Fruit fly (Drosophila melanogaster) whole organism, embryonic: ENCODE results near the gene CG10068.

Experiments used
- CG1024 ChIP-seq: fragments of 200-800 bp; sonication (Bioruptor generic); IDR thresholded peaks from 2 replicates; pipeline ENCODE4 v1.3.6; 2022; ENCODE audit warnings: missing biosample characterization, missing genetic modification characterization
- CG10366 ChIP-seq: fragments of 200-800 bp; sonication (Bioruptor generic); IDR thresholded peaks from 2 replicates; pipeline ENCODE4 v1.3.6; 2022; ENCODE audit warnings: missing biosample characterization, missing genetic modification characterization
- CG10543 ChIP-seq: fragments of 200-800 bp; sonication (Bioruptor generic); optimal IDR thresholded peaks from 3 replicates; lab custom pipeline; 2017; ENCODE audit warnings: missing biosample characterization, mild to moderate bottlenecking, missing genetic modification characterization, moderate library complexity
- CG11696 ChIP-seq: fragments of 200-800 bp; sonication (Bioruptor generic); IDR thresholded peaks from 2 replicates; pipeline ENCODE4 v1.3.6; 2022; ENCODE audit warnings: missing biosample characterization, missing genetic modification characterization
- CG11723 ChIP-seq: fragments of 200-800 bp; sonication (Bioruptor generic); optimal IDR thresholded peaks from 2 replicates; lab custom pipeline; 2017; ENCODE audit warnings: missing biosample characterization, mild to moderate bottlenecking, missing genetic modification characterization
- CG12219 ChIP-seq: fragments of 200-800 bp; sonication (Bioruptor generic); optimal IDR thresholded peaks from 3 replicates; lab custom pipeline; 2018; ENCODE audit warnings: missing biosample characterization, mild to moderate bottlenecking, missing genetic modification characterization
- CG12391 ChIP-seq: fragments of 200-800 bp; sonication (Bioruptor generic); optimal IDR thresholded peaks from 3 replicates; lab custom pipeline; 2018; ENCODE audit warnings: missing biosample characterization, mild to moderate bottlenecking, missing genetic modification characterization, moderate library complexity
- CG12769 ChIP-seq: fragments of 200-800 bp; sonication (Bioruptor generic); optimal IDR thresholded peaks from 2 replicates; lab custom pipeline; 2019; ENCODE audit warnings: missing biosample characterization, mild to moderate bottlenecking, missing genetic modification characterization, moderate library complexity
- CG13424 ChIP-seq: fragments of 200-800 bp; sonication (Bioruptor generic); optimal IDR thresholded peaks from 2 replicates; lab custom pipeline; 2019; ENCODE audit warnings: missing biosample characterization, mild to moderate bottlenecking, missing genetic modification characterization, moderate library complexity
- CG15601 ChIP-seq: fragments of 200-800 bp; sonication (Bioruptor generic); optimal IDR thresholded peaks from 3 replicates; lab custom pipeline; 2019; ENCODE audit warnings: missing biosample characterization, mild to moderate bottlenecking, missing genetic modification characterization, moderate library complexity
- CG18599 ChIP-seq: fragments of 200-800 bp; sonication (Bioruptor generic); optimal IDR thresholded peaks from 3 replicates; lab custom pipeline; 2017; ENCODE audit warnings: missing biosample characterization, missing genetic modification characterization, mild to moderate bottlenecking, moderate library complexity, missing genetic modification reagents
- CG33557 ChIP-seq: fragments of 200-800 bp; sonication (Bioruptor generic); optimal IDR thresholded peaks from 2 replicates; lab custom pipeline; 2019; ENCODE audit warnings: missing biosample characterization, mild to moderate bottlenecking, missing genetic modification characterization, moderate library complexity
- CG3726 ChIP-seq: fragments of 200-800 bp; sonication (Bioruptor generic); IDR thresholded peaks from 3 replicates; pipeline ENCODE4, ENCODE4 v1.3.6; 2022; ENCODE audit warnings: missing biosample characterization, missing genetic modification characterization
- CG4328 ChIP-seq: fragments of 200-800 bp; sonication (Bioruptor generic); optimal IDR thresholded peaks from 3 replicates; lab custom pipeline; 2017; ENCODE audit warnings: missing biosample characterization, missing genetic modification reagents, missing genetic modification characterization
- CG7745 ChIP-seq: fragments of 200-800 bp; sonication (Bioruptor generic); optimal IDR thresholded peaks from 2 replicates; lab custom pipeline; 2018; ENCODE audit warnings: missing biosample characterization, mild to moderate bottlenecking, missing genetic modification characterization, moderate library complexity
- CrebB ChIP-seq: fragments of 200-800 bp; sonication (Bioruptor generic); optimal IDR thresholded peaks from 3 replicates; lab custom pipeline; 2018; ENCODE audit warnings: missing biosample characterization, mild to moderate bottlenecking, missing genetic modification characterization
- Deaf1 ChIP-seq: fragments of 200-800 bp; optimal IDR thresholded peaks from 3 replicates; lab custom pipeline; 2019; ENCODE audit warnings: missing biosample characterization, mild to moderate bottlenecking, missing genetic modification characterization, moderate library complexity
- Doc2 ChIP-seq: fragments of 200-800 bp; sonication (Bioruptor generic); IDR thresholded peaks from 2 replicates; pipeline ENCODE4 v1.3.6; 2022; ENCODE audit warnings: missing biosample characterization, missing genetic modification characterization
- Ets65A ChIP-seq: fragments of 200-800 bp; sonication (Bioruptor generic); peaks from one replicate; lab custom pipeline; 2016; ENCODE audit warnings: missing biosample characterization, missing genetic modification characterization
- Gug ChIP-seq: fragments of 200-800 bp; sonication (Bioruptor generic); IDR thresholded peaks from 4 replicates; pipeline ENCODE4 v1.3.6; 2022; ENCODE audit warnings: missing biosample characterization, missing genetic modification characterization
- HLH54F ChIP-seq: fragments of 200-800 bp; sonication (Bioruptor generic); optimal IDR thresholded peaks from 3 replicates; lab custom pipeline; 2016; ENCODE audit warnings: missing biosample characterization, missing genetic modification characterization
- HmgD ChIP-seq: fragments of 200-800 bp; sonication (Bioruptor generic); optimal IDR thresholded peaks from 3 replicates; lab custom pipeline; 2016; ENCODE audit warnings: missing biosample characterization, missing genetic modification characterization
- Hsf ChIP-seq: fragments of 200-800 bp; sonication (Bioruptor generic); optimal IDR thresholded peaks from 3 replicates; lab custom pipeline; 2016; ENCODE audit warnings: missing biosample characterization, missing genetic modification characterization
- MTF-1 ChIP-seq: fragments of 200-800 bp; sonication (Bioruptor generic); optimal IDR thresholded peaks from 2 replicates; lab custom pipeline; 2018; ENCODE audit warnings: missing biosample characterization, mild to moderate bottlenecking, missing genetic modification characterization, borderline replicate concordance
- Myb ChIP-seq: fragments of 200-800 bp; sonication (Bioruptor generic); optimal IDR thresholded peaks from 2 replicates; lab custom pipeline; 2016; ENCODE audit warnings: missing biosample characterization, missing genetic modification characterization
- Nf-YA ChIP-seq: fragments of 200-800 bp; sonication (Bioruptor generic); IDR thresholded peaks from 2 replicates; pipeline ENCODE4 v1.3.6; 2022; ENCODE audit warnings: missing biosample characterization, missing genetic modification characterization
- NfI ChIP-seq: fragments of 200-800 bp; sonication (Bioruptor generic); optimal IDR thresholded peaks from 3 replicates; lab custom pipeline; 2018; ENCODE audit warnings: missing biosample characterization, mild to moderate bottlenecking, missing genetic modification characterization, moderate library complexity
- Pdp1 ChIP-seq, 2 experiments: fragments of 200-800 bp; sonication (Bioruptor generic); optimal IDR thresholded peaks; 3 replicates each; lab custom pipeline; 2016; ENCODE audit warnings: missing biosample characterization in 2 of 2, missing genetic modification characterization in 2 of 2, mild to moderate bottlenecking in 1 of 2, moderate library complexity in 1 of 2
- Ravus ChIP-seq: fragments of 200-800 bp; sonication (Bioruptor generic); IDR thresholded peaks from 2 replicates; pipeline ENCODE4 v1.3.6; 2022; ENCODE audit warnings: missing biosample characterization, missing genetic modification characterization
- Side ChIP-seq: fragments of 200-800 bp; sonication (Bioruptor generic); optimal IDR thresholded peaks from 2 replicates; lab custom pipeline; 2016; ENCODE audit warnings: missing biosample characterization, missing genetic modification characterization
- Spps ChIP-seq: fragments of 200-800 bp; sonication (Bioruptor generic); optimal IDR thresholded peaks from 2 replicates; lab custom pipeline; 2018; ENCODE audit warnings: missing biosample characterization, mild to moderate bottlenecking, missing genetic modification characterization
- Tbp ChIP-seq: fragments of >200 bp; optimal IDR thresholded peaks from 2 replicates; lab custom pipeline; 2018; ENCODE audit warnings: missing biosample characterization, missing genetic modification characterization
- bowl ChIP-seq: fragments of 200-800 bp; sonication (Bioruptor generic); IDR thresholded peaks from 2 replicates; pipeline ENCODE4 v1.3.6; 2022; ENCODE audit warnings: missing biosample characterization, missing genetic modification characterization
- cg ChIP-seq: fragments of 200-800 bp; sonication (Bioruptor generic); optimal IDR thresholded peaks from 3 replicates; lab custom pipeline; 2019; ENCODE audit warnings: missing biosample characterization, mild to moderate bottlenecking, missing genetic modification characterization, moderate library complexity
- cwo ChIP-seq: fragments of 200-800 bp; sonication (Bioruptor generic); optimal IDR thresholded peaks from 3 replicates; lab custom pipeline; 2017; ENCODE audit warnings: missing biosample characterization, missing genetic modification characterization, mild to moderate bottlenecking, moderate library complexity, missing genetic modification reagents
- exex ChIP-seq: fragments of 200-800 bp; sonication (Bioruptor generic); optimal IDR thresholded peaks from 4 replicates; lab custom pipeline; 2018; ENCODE audit warnings: missing biosample characterization, mild to moderate bottlenecking, missing genetic modification characterization, moderate library complexity
- gcm ChIP-seq: fragments of 200-800 bp; sonication (Bioruptor generic); optimal IDR thresholded peaks from 2 replicates; lab custom pipeline; 2019; ENCODE audit warnings: missing biosample characterization, mild to moderate bottlenecking, missing genetic modification characterization, moderate library complexity
- hb ChIP-seq: fragments of 200-800 bp; sonication (Bioruptor generic); IDR thresholded peaks from 3 replicates; pipeline ENCODE4 v1.3.6; 2022; ENCODE audit warnings: missing biosample characterization, missing genetic modification characterization; ENCODE audit not compliant: partially characterized antibody
- p53 ChIP-seq: fragments of 200-800 bp; sonication (Bioruptor generic); optimal IDR thresholded peaks from 2 replicates; lab custom pipeline; 2016; ENCODE audit warnings: missing biosample characterization, missing genetic modification characterization
- phol ChIP-seq: fragments of 200-800 bp; sonication (Bioruptor generic); optimal IDR thresholded peaks from 3 replicates; lab custom pipeline; 2018; ENCODE audit warnings: missing biosample characterization, mild to moderate bottlenecking, missing genetic modification characterization, moderate library complexity
- tin ChIP-seq: fragments of 200-800 bp; sonication (Bioruptor generic); optimal IDR thresholded peaks from 3 replicates; lab custom pipeline; 2016; ENCODE audit warnings: missing biosample characterization, missing genetic modification characterization
- twi ChIP-seq: fragments of 200-800 bp; optimal IDR thresholded peaks from 2 replicates; lab custom pipeline; 2019; ENCODE audit warnings: missing biosample characterization, mild to moderate bottlenecking, missing genetic modification characterization, moderate library complexity
- z ChIP-seq: fragments of 200-800 bp; sonication (Bioruptor generic); IDR thresholded peaks from 3 replicates; pipeline ENCODE4 v1.3.6; 2022; ENCODE audit warnings: missing biosample characterization, missing genetic modification characterization
- zen2 ChIP-seq: fragments of 200-800 bp; sonication (Bioruptor generic); IDR thresholded peaks from 3 replicates; pipeline ENCODE4 v1.3.6; 2022; ENCODE audit warnings: missing biosample characterization, missing genetic modification characterization; ENCODE audit not compliant: partially characterized antibody
- zfh2 ChIP-seq: fragments of 200-800 bp; sonication (Bioruptor generic); optimal IDR thresholded peaks from 2 replicates; lab custom pipeline; 2016; ENCODE audit warnings: missing biosample characterization, missing genetic modification characterization

Gene CG10068

dm6 chr3R:7116511-7116910 is 11.3 kb downstream of the CG10068 start (continued):
- TF ChIP-seq exex (tag; lab: Kevin White, UChicago) = no peak
- TF ChIP-seq zen2 (GFP tag; lab: Robert Waterston, UW) = 0 out of 3 replicates have a peak, but pooled peaks have one; percentile 28
- peak; percentile 61 for TF ChIP-seq Ets65A (GFP tag; lab: Kevin White, UChicago)
- no peak for TF ChIP-seq HmgD (GFP tag; lab: Kevin White, UChicago)
- TF ChIP-seq CG15601 (tag; lab: Kevin White, UChicago) = no peak
- no peak for TF ChIP-seq CG11723
- no peak for TF ChIP-seq CG7745
- TF ChIP-seq CG12219 (GFP tag; lab: Kevin White, UChicago) = no peak
- peak; percentile 99 for TF ChIP-seq MTF-1 (GFP tag; lab: Kevin White, UChicago)
- TF ChIP-seq Nf-YA (GFP tag; lab: Robert Waterston, UW) = no peak
- no peak for TF ChIP-seq Doc2 (GFP tag; lab: Robert Waterston, UW)
- TF ChIP-seq, all 482 proteins: peak for 6

- TF ChIP-seq CG11696 (no peak), CG10543 (GFP tag; lab: Kevin White, UChicago) (no peak), Deaf1 (peak; percentile 47), exex (tag; lab: Kevin White, UChicago) (no peak), CG10366 (GFP tag; lab: Robert Waterston, UW) (no peak), Myb (GFP tag; lab: Kevin White, UChicago) (no peak), gcm (GFP tag; lab: Kevin White, UChicago) (no peak), HLH54F (no peak), twi (tag; lab: Kevin White, UChicago) (no peak), Spps (tag; lab: Kevin White, UChicago) (no peak), Hsf (GFP tag; lab: Kevin White, UChicago) (no peak), tin (GFP tag; lab: Kevin White, UChicago) (no peak), hb (no peak), CG13424 (no peak), zfh2 (GFP tag; lab: Kevin White, UChicago) (no peak), phol (tag; lab: Kevin White, UChicago) (no peak), CG4328 (no peak), CG1024 (GFP tag; lab: Robert Waterston, UW) (no peak), Side (GFP tag; lab: Kevin White, UChicago) (no peak), CG33557 (GFP tag; lab: Kevin White, UChicago) (no peak), NfI (GFP tag; lab: Kevin White, UChicago) (no peak), z (GFP tag; lab: Robert Waterston, UW) (peak; percentile 72; the same call in 2 of the 3 replicates), CG12391 (tag; lab: Kevin White, UChicago) (no peak), CG3726 (GFP tag; lab: Robert Waterston, UW) (no peak), CrebB (tag; lab: Kevin White, UChicago) (no peak), cg (GFP tag; lab: Kevin White, UChicago) (peak; percentile 35), Ravus (GFP tag; lab: Robert Waterston, UW) (no peak), CG12769 (tag; lab: Kevin White, UChicago) (peak; percentile 82), Tbp (GFP tag; lab: Kevin White, UChicago) (no peak), cwo (peak; percentile 5), Gug (GFP tag; lab: Robert Waterston, UW) (no peak), p53 (no peak), CG18599 (GFP tag; lab: Kevin White, UChicago) (no peak), Pdp1 (GFP tag; optimal IDR thresholded peaks at IDR 0.05; lab: Kevin White, UChicago) (peak in 1 of 2 experiments; percentile 75), bowl (no peak)
- TF ChIP-seq, all 482 proteins: peak for 6
Observed at dm6 chr3R:7112977-7113376, 14.8 kb downstream of the CG10068 start.
